Fruit fly (Drosophila melanogaster) whole organism, embryonic: ENCODE data around the gene CG18473.
A peak's percentile ranks its signal among the peaks of the same experiment; 100 is the strongest.

Source experiments
- Atf3 ChIP-seq: fragments of 200-800 bp; sonication (Bioruptor generic); optimal IDR thresholded peaks from 3 replicates; lab custom pipeline; 2016; ENCODE audit warnings: missing biosample characterization, missing genetic modification characterization
- Awh ChIP-seq: fragments of 200-800 bp; sonication (Bioruptor generic); IDR thresholded peaks from 2 replicates; pipeline ENCODE4, ENCODE4 v1.3.6; 2022; ENCODE audit warnings: missing biosample characterization, missing genetic modification characterization
- Blimp-1 ChIP-seq: fragments of 200-800 bp; sonication (Bioruptor generic); optimal IDR thresholded peaks from 3 replicates; lab custom pipeline; 2018; ENCODE audit warnings: missing biosample characterization, missing genetic modification characterization, mild to moderate bottlenecking, moderate library complexity, missing genetic modification reagents
- Bteb2 ChIP-seq: fragments of 200-800 bp; sonication (Bioruptor generic); optimal IDR thresholded peaks from 2 replicates; lab custom pipeline; 2016; ENCODE audit warnings: missing biosample characterization, missing genetic modification characterization
- CG11085 ChIP-seq: fragments of 200-800 bp; sonication (Bioruptor generic); IDR thresholded peaks from 2 replicates; pipeline ENCODE4 v1.3.6; 2022; ENCODE audit warnings: missing biosample characterization, missing genetic modification characterization
- CG11696 ChIP-seq: fragments of 200-800 bp; sonication (Bioruptor generic); IDR thresholded peaks from 2 replicates; pipeline ENCODE4 v1.3.6; 2022; ENCODE audit warnings: missing biosample characterization, missing genetic modification characterization
- CG12769 ChIP-seq: fragments of 200-800 bp; sonication (Bioruptor generic); optimal IDR thresholded peaks from 2 replicates; lab custom pipeline; 2019; ENCODE audit warnings: missing biosample characterization, mild to moderate bottlenecking, missing genetic modification characterization, moderate library complexity
- CG12942 ChIP-seq: fragments of 200-800 bp; sonication (Bioruptor generic); optimal IDR thresholded peaks from 3 replicates; lab custom pipeline; 2016; ENCODE audit warnings: missing biosample characterization, missing genetic modification characterization
- CG15073 ChIP-seq: fragments of 200-800 bp; sonication (Bioruptor generic); optimal IDR thresholded peaks from 2 replicates; lab custom pipeline; 2016; ENCODE audit warnings: missing biosample characterization, missing genetic modification characterization
- CG17186 ChIP-seq: fragments of 200-800 bp; sonication (Bioruptor generic); optimal IDR thresholded peaks from 3 replicates; lab custom pipeline; 2017; ENCODE audit warnings: missing biosample characterization, missing genetic modification reagents, missing genetic modification characterization
- CG17361 ChIP-seq: fragments of 200-800 bp; sonication (Bioruptor generic); IDR thresholded peaks from 3 replicates; pipeline ENCODE4 v1.3.6; 2022; ENCODE audit warnings: missing biosample characterization, missing genetic modification characterization
- CG17385 ChIP-seq: fragments of 200-800 bp; sonication (Bioruptor generic); optimal IDR thresholded peaks from 3 replicates; lab custom pipeline; 2018; ENCODE audit warnings: missing biosample characterization, mild to moderate bottlenecking, missing genetic modification characterization
- CG18764 ChIP-seq: fragments of 200-800 bp; sonication (Bioruptor generic); optimal IDR thresholded peaks from 3 replicates; lab custom pipeline; 2016; ENCODE audit warnings: missing biosample characterization, missing genetic modification characterization
- CG2116 ChIP-seq: fragments of 200-800 bp; sonication (Bioruptor generic); optimal IDR thresholded peaks from 3 replicates; lab custom pipeline; 2018; ENCODE audit warnings: missing biosample characterization, mild to moderate bottlenecking, missing genetic modification characterization
- CG2199 ChIP-seq: fragments of 200-800 bp; sonication (Bioruptor generic); IDR thresholded peaks from 3 replicates; pipeline ENCODE4 v1.3.6; 2022; ENCODE audit warnings: missing biosample characterization, missing genetic modification characterization
- CG32532 ChIP-seq: fragments of 200-800 bp; sonication (Bioruptor generic); IDR thresholded peaks from 2 replicates; pipeline ENCODE4 v1.3.6; 2022; ENCODE audit warnings: missing biosample characterization, missing genetic modification characterization
- CG32767 ChIP-seq: fragments of 200-800 bp; sonication (Bioruptor generic); IDR thresholded peaks from 2 replicates; pipeline ENCODE4 v1.3.6; 2022; ENCODE audit warnings: missing biosample characterization, missing genetic modification characterization
- CG34376 ChIP-seq: fragments of 200-800 bp; sonication (Bioruptor generic); optimal IDR thresholded peaks from 2 replicates; lab custom pipeline; 2018; ENCODE audit warnings: missing biosample characterization, mild to moderate bottlenecking, missing genetic modification characterization
- CG4424 ChIP-seq: fragments of 200-800 bp; sonication (Bioruptor generic); optimal IDR thresholded peaks from 3 replicates; lab custom pipeline; 2016; ENCODE audit warnings: missing biosample characterization, missing genetic modification characterization
- CG4617 ChIP-seq: fragments of 200-800 bp; sonication (Bioruptor generic); optimal IDR thresholded peaks from 3 replicates; lab custom pipeline; 2016; ENCODE audit warnings: missing biosample characterization, missing genetic modification characterization, borderline replicate concordance
- CG7745 ChIP-seq: fragments of 200-800 bp; sonication (Bioruptor generic); optimal IDR thresholded peaks from 2 replicates; lab custom pipeline; 2018; ENCODE audit warnings: missing biosample characterization, mild to moderate bottlenecking, missing genetic modification characterization, moderate library complexity
- CG7963 ChIP-seq: fragments of 200-800 bp; sonication (Bioruptor generic); IDR thresholded peaks from 3 replicates; pipeline ENCODE4 v1.3.6; 2022; ENCODE audit warnings: missing biosample characterization, missing genetic modification characterization; ENCODE audit not compliant: partially characterized antibody
- CG8281 ChIP-seq: fragments of 200-800 bp; sonication (Bioruptor generic); optimal IDR thresholded peaks from 2 replicates; lab custom pipeline; 2018; ENCODE audit warnings: missing biosample characterization, mild to moderate bottlenecking, missing genetic modification characterization, moderate library complexity
- CG8359 ChIP-seq: fragments of 200-800 bp; sonication (Bioruptor generic); optimal IDR thresholded peaks from 2 replicates; lab custom pipeline; 2017; ENCODE audit warnings: missing biosample characterization, mild to moderate bottlenecking, missing genetic modification characterization, borderline replicate concordance
- CG9876 ChIP-seq: fragments of 200-800 bp; sonication (Bioruptor generic); optimal IDR thresholded peaks from 2 replicates; lab custom pipeline; 2016; ENCODE audit warnings: missing biosample characterization, missing genetic modification characterization
- Camta ChIP-seq: fragments of 200-800 bp; sonication (Bioruptor generic); optimal IDR thresholded peaks from 2 replicates; lab custom pipeline; 2016; ENCODE audit warnings: missing biosample characterization, missing genetic modification characterization
- D ChIP-seq, 2 experiments: fragments of 200-800 bp in 1 of 2; fragments of >200 bp in 1 of 2; sonication (Bioruptor generic) in 1 of 2; optimal IDR thresholded peaks; 2 replicates in 1 of 2; 3 replicates in 1 of 2; lab custom pipeline; 2017; ENCODE audit warnings: mild to moderate bottlenecking in 1 of 2, missing biosample characterization in 1 of 2, missing genetic modification characterization in 1 of 2, missing genetic modification reagents in 1 of 2
- D19B ChIP-seq: fragments of 200-800 bp; sonication (Bioruptor generic); optimal IDR thresholded peaks from 2 replicates; lab custom pipeline; 2017; ENCODE audit warnings: missing biosample characterization, mild to moderate bottlenecking, missing genetic modification characterization
- Dip2 ChIP-seq: fragments of 200-800 bp; sonication (Bioruptor generic); IDR thresholded peaks from 2 replicates; pipeline ENCODE4 v1.3.6; 2022; ENCODE audit warnings: missing biosample characterization, missing genetic modification characterization
- Drgx ChIP-seq: fragments of 200-800 bp; sonication (Bioruptor generic); IDR thresholded peaks from 2 replicates; pipeline ENCODE4 v1.3.6; 2022; ENCODE audit warnings: missing biosample characterization, missing genetic modification characterization
- Ets65A ChIP-seq: fragments of 200-800 bp; sonication (Bioruptor generic); peaks from one replicate; lab custom pipeline; 2016; ENCODE audit warnings: missing biosample characterization, missing genetic modification characterization
- HLH3B ChIP-seq: fragments of 200-800 bp; sonication (Bioruptor generic); IDR thresholded peaks from 2 replicates; pipeline ENCODE4 v1.3.6; 2022; ENCODE audit warnings: missing biosample characterization, missing genetic modification characterization
- HLHmδ ChIP-seq: fragments of 200-800 bp; sonication (Bioruptor generic); optimal IDR thresholded peaks from 2 replicates; lab custom pipeline; 2018; ENCODE audit warnings: missing biosample characterization, mild to moderate bottlenecking, missing genetic modification characterization, moderate library complexity
- Oli ChIP-seq: fragments of 200-800 bp; sonication (Bioruptor generic); optimal IDR thresholded peaks from 2 replicates; lab custom pipeline; 2018; ENCODE audit warnings: missing biosample characterization, mild to moderate bottlenecking, missing genetic modification characterization, moderate library complexity
- Poxn ChIP-seq: fragments of 200-800 bp; sonication (Bioruptor generic); IDR thresholded peaks from 2 replicates; pipeline ENCODE4 v1.3.6; 2022; ENCODE audit warnings: missing biosample characterization, missing genetic modification characterization
- Rfx ChIP-seq: fragments of 200-800 bp; sonication (Bioruptor generic); IDR thresholded peaks from 2 replicates; pipeline ENCODE4 v1.3.6; 2022; ENCODE audit warnings: missing biosample characterization, missing genetic modification characterization
- Xbp1 ChIP-seq: fragments of 200-800 bp; sonication (Bioruptor generic); optimal IDR thresholded peaks from 3 replicates; lab custom pipeline; 2016; ENCODE audit warnings: missing biosample characterization, mild to moderate bottlenecking, missing genetic modification characterization
- Xrp1 ChIP-seq: fragments of 200-800 bp; sonication (Bioruptor generic); IDR thresholded peaks from 2 replicates; pipeline ENCODE4 v1.3.6; 2022; ENCODE audit warnings: missing biosample characterization, missing genetic modification characterization
- btn ChIP-seq: fragments of 200-800 bp; sonication (Bioruptor generic); optimal IDR thresholded peaks from 2 replicates; lab custom pipeline; 2016; ENCODE audit warnings: missing biosample characterization, missing genetic modification characterization
- chinmo ChIP-seq: fragments of 200-800 bp; sonication (Bioruptor generic); IDR thresholded peaks from 4 replicates; pipeline ENCODE4 v1.3.6; 2022; ENCODE audit warnings: missing biosample characterization, missing genetic modification characterization; ENCODE audit not compliant: partially characterized antibody
- dati ChIP-seq: fragments of 200-800 bp; sonication (Bioruptor generic); IDR thresholded peaks from 2 replicates; pipeline ENCODE4 v1.3.6; 2022; ENCODE audit warnings: missing biosample characterization, missing genetic modification characterization
- disco-r ChIP-seq: fragments of 200-800 bp; sonication (Bioruptor generic); optimal IDR thresholded peaks from 2 replicates; lab custom pipeline; 2016; ENCODE audit warnings: missing biosample characterization, missing genetic modification characterization
- dysf ChIP-seq: fragments of 200-800 bp; sonication (Bioruptor generic); IDR thresholded peaks from 3 replicates; pipeline ENCODE4 v1.3.6; 2022; ENCODE audit warnings: missing biosample characterization, missing genetic modification characterization
- fd96Cb ChIP-seq: fragments of 200-800 bp; sonication (Bioruptor generic); optimal IDR thresholded peaks from 2 replicates; lab custom pipeline; 2018; ENCODE audit warnings: missing biosample characterization, mild to moderate bottlenecking, missing genetic modification characterization, moderate library complexity
- hb ChIP-seq: fragments of 200-800 bp; sonication (Bioruptor generic); IDR thresholded peaks from 3 replicates; pipeline ENCODE4 v1.3.6; 2022; ENCODE audit warnings: missing biosample characterization, missing genetic modification characterization; ENCODE audit not compliant: partially characterized antibody
- pzg ChIP-seq: fragments of 200-800 bp; sonication (Bioruptor generic); optimal IDR thresholded peaks from 3 replicates; lab custom pipeline; 2018; ENCODE audit warnings: missing biosample characterization, mild to moderate bottlenecking, missing genetic modification characterization, moderate library complexity
- shn ChIP-seq: fragments of 200-800 bp; sonication (Bioruptor generic); optimal IDR thresholded peaks from 3 replicates; lab custom pipeline; 2016; ENCODE audit warnings: missing biosample characterization, missing genetic modification characterization
- slbo ChIP-seq: fragments of 200-800 bp; sonication (Bioruptor generic); IDR thresholded peaks from 2 replicates; pipeline ENCODE4 v1.3.6; 2022; ENCODE audit warnings: missing biosample characterization, missing genetic modification characterization
- toy ChIP-seq: fragments of 200-800 bp; sonication (Bioruptor generic); IDR thresholded peaks from 2 replicates; pipeline ENCODE4 v1.3.6; 2022; ENCODE audit warnings: missing biosample characterization, missing genetic modification characterization
- tup ChIP-seq: fragments of 200-800 bp; sonication (Bioruptor generic); optimal IDR thresholded peaks from 2 replicates; lab custom pipeline; 2016; ENCODE audit warnings: missing biosample characterization, mild to moderate bottlenecking, missing genetic modification characterization, moderate library complexity

Gene CG18473

DNA sequence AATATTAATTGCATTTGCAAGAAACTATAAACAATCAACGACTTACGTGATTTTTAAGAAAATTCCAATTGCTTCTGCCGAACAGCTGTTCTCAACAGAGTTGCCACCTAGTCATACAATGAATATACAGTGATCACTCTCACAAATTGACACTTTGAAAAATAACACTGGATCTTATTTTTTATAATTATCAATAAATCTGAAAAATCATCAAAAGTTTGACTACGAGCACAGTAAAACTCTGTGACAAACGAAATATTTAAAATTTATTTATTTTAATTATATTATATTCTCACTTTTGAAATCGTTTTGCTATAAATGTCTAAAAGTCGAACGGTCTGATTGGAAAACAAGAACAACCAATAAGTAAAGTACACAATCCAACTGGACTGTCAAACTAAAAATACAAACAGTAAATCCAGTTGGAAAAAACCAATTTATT, 36.9 kb downstream of the CG18473 start, which contains the start of gene CG34117 (continued):
- peak; percentile 48 for TF ChIP-seq D19B (GFP tag; lab: Kevin White, UChicago)
- no peak for TF ChIP-seq Ets65A (GFP tag; lab: Kevin White, UChicago)
- TF ChIP-seq CG32532, result peak; percentile 90
- peak; percentile 16; the same call in 1 of the 3 replicates for TF ChIP-seq CG2199 (GFP tag; lab: Robert Waterston, UW)
- TF ChIP-seq shn (GFP tag; lab: Kevin White, UChicago), result peak; percentile 0
- peak; percentile 13 for TF ChIP-seq CG17186 (GFP tag; lab: Kevin White, UChicago)
- TF ChIP-seq CG7745 (tag; lab: Kevin White, UChicago), result no peak
- TF ChIP-seq CG8281 (tag; lab: Kevin White, UChicago), result peak; percentile 43
- TF ChIP-seq Awh, result peak; percentile 71
- peak; percentile 66 for TF ChIP-seq Drgx (GFP tag; lab: Robert Waterston, UW)
- TF ChIP-seq HLHmδ (GFP tag; lab: Kevin White, UChicago), result no peak
- TF ChIP-seq Xbp1 (GFP tag; lab: Kevin White, UChicago), result peak; percentile 91
- TF ChIP-seq CG34376 (GFP tag; lab: Kevin White, UChicago), result peak; percentile 74
- TF ChIP-seq Dip2 (GFP tag; lab: Robert Waterston, UW), result no peak
- TF ChIP-seq toy (GFP tag; lab: Robert Waterston, UW), result no peak
- peak; percentile 72 for TF ChIP-seq fd96Cb
- TF ChIP-seq CG11696 (GFP tag; lab: Robert Waterston, UW), result peak; percentile 60
- peak; percentile 50 for TF ChIP-seq pzg
- TF ChIP-seq Atf3 (GFP tag; lab: Kevin White, UChicago), result peak; percentile 34
- TF ChIP-seq Bteb2, result peak; percentile 73
- peak; percentile 74 for TF ChIP-seq Oli (tag; lab: Kevin White, UChicago)
- peak; percentile 54 for TF ChIP-seq CG2116 (GFP tag; lab: Kevin White, UChicago)
- peak; percentile 80 for TF ChIP-seq CG17385 (GFP tag; lab: Kevin White, UChicago)
- peak; percentile 12; the same call in 1 of the 2 replicates for TF ChIP-seq Poxn (GFP tag; lab: Robert Waterston, UW)
- peak; percentile 81 for TF ChIP-seq CG4424 (GFP tag; lab: Kevin White, UChicago)
- peak; percentile 76; the same call in 2 of the 3 replicates for TF ChIP-seq dysf (GFP tag; lab: Robert Waterston, UW)
- peak; percentile 68 for TF ChIP-seq CG12769 (tag; lab: Kevin White, UChicago)
- no peak for TF ChIP-seq chinmo (GFP tag; lab: Robert Waterston, UW)
- TF ChIP-seq CG17361 (GFP tag; lab: Robert Waterston, UW), result peak; percentile 84
- TF ChIP-seq btn (GFP tag; lab: Kevin White, UChicago), result no peak
- no peak for TF ChIP-seq CG8359
- peak; percentile 4 for TF ChIP-seq tup
- TF ChIP-seq CG7963, result no peak
- TF ChIP-seq slbo (GFP tag; lab: Robert Waterston, UW), result peak; percentile 92
- peak; percentile 81 for TF ChIP-seq CG4617
- TF ChIP-seq CG11085 (GFP tag; lab: Robert Waterston, UW), result peak; percentile 83
- TF ChIP-seq CG18764 (GFP tag; lab: Kevin White, UChicago), result peak; percentile 67
- TF ChIP-seq HLH3B (GFP tag; lab: Robert Waterston, UW), result peak; percentile 81
- TF ChIP-seq disco-r, result no peak
- no peak for TF ChIP-seq dati (GFP tag; lab: Robert Waterston, UW)
- no peak for TF ChIP-seq hb (GFP tag; lab: Robert Waterston, UW)
- peak; percentile 76 for TF ChIP-seq CG12942 (GFP tag; lab: Kevin White, UChicago)
- TF ChIP-seq CG32767 (GFP tag; lab: Robert Waterston, UW), result peak; percentile 67; the same call in 1 of the 2 replicates
- TF ChIP-seq Camta (GFP tag; lab: Kevin White, UChicago), result peak; percentile 46
- peak; percentile 90 for TF ChIP-seq Xrp1 (GFP tag; lab: Robert Waterston, UW)
- TF ChIP-seq CG15073 (GFP tag; lab: Kevin White, UChicago), result peak; percentile 31
- peak; percentile 88 for TF ChIP-seq Rfx
- no peak for TF ChIP-seq D (optimal IDR thresholded peaks at IDR 0.05; lab: Kevin White, UChicago)
- peak; percentile 55 for TF ChIP-seq D (GFP tag; optimal IDR thresholded peaks at IDR 0.05; lab: Kevin White, UChicago)
- peak; percentile 76 for TF ChIP-seq Blimp-1 (GFP tag; lab: Kevin White, UChicago)
- TF ChIP-seq CG9876 (GFP tag; lab: Kevin White, UChicago), result no peak
